Worm (Caenorhabditis elegans) whole organism, L2 larva: Measurements from ENCODE around the gene apx-1.

Experiments
- ama-1 ChIP-seq: fragments of 150-350 bp; optimal IDR thresholded peaks from 2 replicates; lab custom pipeline; 2018; ENCODE audit warnings: inconsistent platforms
- egl-27 ChIP-seq: sonication (generic microtip); optimal IDR thresholded peaks from 3 replicates; lab custom pipeline; 2017; ENCODE audit warnings: missing biosample characterization, missing genetic modification reagents, missing genetic modification characterization
- nhr-11 ChIP-seq: fragments of 150-350 bp; optimal IDR thresholded peaks from 2 replicates; lab custom pipeline; 2014; ENCODE audit warnings: missing biosample characterization, missing genetic modification characterization
- sem-4 ChIP-seq: fragments of 150-350 bp; optimal IDR thresholded peaks from 2 replicates; lab custom pipeline; 2014; ENCODE audit warnings: missing biosample characterization, missing genetic modification reagents, missing genetic modification characterization
- snpc-4 ChIP-seq: fragments of 150-350 bp; optimal IDR thresholded peaks from 2 replicates; lab custom pipeline; 2014; ENCODE audit warnings: missing biosample characterization, missing genetic modification characterization
- ztf-11 ChIP-seq: sonication (generic microtip); optimal IDR thresholded peaks from 2 replicates; lab custom pipeline; 2017; ENCODE audit warnings: missing biosample characterization, missing genetic modification characterization

DNA sequence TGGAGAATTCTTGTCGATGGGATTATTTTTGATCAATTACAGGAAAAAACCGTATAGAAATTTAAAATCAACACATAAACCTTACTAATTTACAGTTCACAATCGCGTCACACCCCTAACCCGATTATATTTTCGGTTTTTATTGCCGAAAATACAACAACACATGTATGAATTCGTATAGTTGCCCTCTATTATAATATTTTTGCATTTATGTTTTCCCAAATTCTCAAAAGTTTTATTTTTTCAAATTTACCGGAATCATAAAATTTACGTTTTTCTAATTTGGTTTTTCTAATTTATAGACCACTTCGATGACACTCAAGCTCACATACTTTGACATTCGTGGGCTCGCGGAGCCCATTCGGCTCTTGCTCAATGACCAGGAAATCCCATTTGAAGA, 33.0 kb downstream of the apx-1 start, which contains the start of gene gst-23:
- TF ChIP-seq ama-1 (lab: Kevin White, UChicago): no peak
- TF ChIP-seq snpc-4: no peak
- TF ChIP-seq ztf-11 (tag; lab: Kevin White, UChicago): no peak
- no peak for TF ChIP-seq sem-4 (tag; lab: Kevin White, UChicago)
- TF ChIP-seq nhr-11: no peak
- TF ChIP-seq egl-27 (tag; lab: Kevin White, UChicago): no peak
